Fruit fly (Drosophila melanogaster) whole organism, adult: ENCODE results near the gene CG14968.

Source experiments
- CG33017 ChIP-seq: fragments of 200-800 bp; sonication (Bioruptor generic); optimal IDR thresholded peaks from 2 replicates; lab custom pipeline; 2018; ENCODE audit warnings: missing biosample characterization, mild to moderate bottlenecking, missing genetic modification characterization, moderate library complexity
- CG7045 ChIP-seq: fragments of 200-800 bp; sonication (Bioruptor generic); optimal IDR thresholded peaks from 2 replicates; lab custom pipeline; 2017; ENCODE audit warnings: missing biosample characterization, mild to moderate bottlenecking, missing genetic modification characterization
- Clk ChIP-seq: fragments of 200-800 bp; sonication (Bioruptor generic); optimal IDR thresholded peaks from 2 replicates; lab custom pipeline; 2017; ENCODE audit warnings: missing biosample characterization, missing genetic modification characterization
- Hr96 ChIP-seq: fragments of 200-800 bp; sonication (Bioruptor generic); optimal IDR thresholded peaks from 2 replicates; lab custom pipeline; 2016; ENCODE audit warnings: missing biosample characterization, missing genetic modification characterization
- cnc ChIP-seq, 2 experiments: fragments of >200 bp; optimal IDR thresholded peaks; 2 replicates each; lab custom pipeline; 2017
- kay ChIP-seq: fragments of 200-800 bp; sonication (Bioruptor generic); peaks from one replicate; lab custom pipeline; 2016; ENCODE audit warnings: missing biosample characterization, missing genetic modification characterization, borderline replicate concordance
- toe ChIP-seq: fragments of 200-800 bp; sonication (Bioruptor generic); optimal IDR thresholded peaks from 2 replicates; lab custom pipeline; 2016; ENCODE audit warnings: missing biosample characterization, missing genetic modification characterization

- TF ChIP-seq kay (GFP tag; lab: Kevin White, UChicago), result peak; percentile 39
- no peak for TF ChIP-seq toe (GFP tag; lab: Kevin White, UChicago)
- TF ChIP-seq cnc (optimal IDR thresholded peaks at IDR 0.05; lab: Kevin White, UChicago), result no peak
- TF ChIP-seq CG7045 (GFP tag; lab: Kevin White, UChicago), result no peak
- TF ChIP-seq CG33017 (tag; lab: Kevin White, UChicago), result no peak
- TF ChIP-seq Clk (GFP tag; lab: Kevin White, UChicago), result no peak
- no peak for TF ChIP-seq Hr96
These were observed 14.5 kb downstream of the CG14968 start for dm6 chr3L:3288414-3288813.
